Fruit fly (Drosophila melanogaster) whole organism, embryonic: ENCODE data around the gene CG4115.

Experiments used
- Bdp1 ChIP-seq: fragments of 200-800 bp; sonication (Bioruptor generic); optimal IDR thresholded peaks from 3 replicates; lab custom pipeline; 2016; ENCODE audit warnings: missing biosample characterization, missing genetic modification characterization
- Bgb ChIP-seq: fragments of 200-800 bp; sonication (Bioruptor generic); IDR thresholded peaks from 2 replicates; pipeline ENCODE4 v1.3.6; 2022; ENCODE audit warnings: missing biosample characterization, missing genetic modification characterization; ENCODE audit not compliant: partially characterized antibody
- CG10147 ChIP-seq: fragments of 200-800 bp; sonication (Bioruptor generic); optimal IDR thresholded peaks from 2 replicates; lab custom pipeline; 2019; ENCODE audit warnings: missing biosample characterization, mild to moderate bottlenecking, missing genetic modification characterization, moderate library complexity
- CG10959 ChIP-seq: fragments of 200-800 bp; sonication (Bioruptor generic); IDR thresholded peaks from 2 replicates; pipeline ENCODE4 v1.3.6; 2022; ENCODE audit warnings: missing biosample characterization, missing genetic modification characterization
- CG13287 ChIP-seq: fragments of 200-800 bp; sonication (Bioruptor generic); IDR thresholded peaks from 2 replicates; pipeline ENCODE4 v1.3.6; 2022; ENCODE audit warnings: missing biosample characterization, missing genetic modification characterization; ENCODE audit not compliant: partially characterized antibody
- CG13775 ChIP-seq: fragments of 200-800 bp; sonication (Bioruptor generic); optimal IDR thresholded peaks from 3 replicates; lab custom pipeline; 2017; ENCODE audit warnings: missing biosample characterization, mild to moderate bottlenecking, missing genetic modification characterization
- CG15479 ChIP-seq: fragments of 200-800 bp; sonication (Bioruptor generic); optimal IDR thresholded peaks from 3 replicates; lab custom pipeline; 2019; ENCODE audit warnings: missing biosample characterization, mild to moderate bottlenecking, missing genetic modification characterization, moderate library complexity
- CG16813 ChIP-seq: fragments of 200-800 bp; sonication (Bioruptor generic); IDR thresholded peaks from 3 replicates; pipeline ENCODE4 v1.3.6; 2022; ENCODE audit warnings: missing biosample characterization, missing genetic modification characterization; ENCODE audit not compliant: partially characterized antibody
- CG18476 ChIP-seq: fragments of 200-800 bp; sonication (Bioruptor generic); optimal IDR thresholded peaks from 2 replicates; lab custom pipeline; 2016; ENCODE audit warnings: missing biosample characterization, mild to moderate bottlenecking, missing genetic modification characterization
- CG18764 ChIP-seq: fragments of 200-800 bp; sonication (Bioruptor generic); optimal IDR thresholded peaks from 3 replicates; lab custom pipeline; 2016; ENCODE audit warnings: missing biosample characterization, missing genetic modification characterization
- CG2129 ChIP-seq: fragments of 200-800 bp; sonication (Bioruptor generic); IDR thresholded peaks from 2 replicates; pipeline ENCODE4 v1.3.6; 2022; ENCODE audit warnings: missing biosample characterization, missing genetic modification characterization; ENCODE audit not compliant: partially characterized antibody
- CG9797 ChIP-seq: fragments of 200-800 bp; sonication (Bioruptor generic); optimal IDR thresholded peaks from 3 replicates; lab custom pipeline; 2018; ENCODE audit warnings: missing biosample characterization, mild to moderate bottlenecking, missing genetic modification characterization
- CTCF ChIP-seq: fragments of 200-800 bp; sonication (Bioruptor generic); optimal IDR thresholded peaks from 2 replicates; lab custom pipeline; 2017; ENCODE audit warnings: missing biosample characterization, mild to moderate bottlenecking, missing genetic modification characterization, moderate library complexity
- D ChIP-seq, 2 experiments: fragments of 200-800 bp in 1 of 2; fragments of >200 bp in 1 of 2; sonication (Bioruptor generic) in 1 of 2; optimal IDR thresholded peaks; 2 replicates in 1 of 2; 3 replicates in 1 of 2; lab custom pipeline; 2017; ENCODE audit warnings: mild to moderate bottlenecking in 1 of 2, missing biosample characterization in 1 of 2, missing genetic modification characterization in 1 of 2, missing genetic modification reagents in 1 of 2
- Dip3 ChIP-seq: fragments of 200-800 bp; sonication (Bioruptor generic); optimal IDR thresholded peaks from 3 replicates; lab custom pipeline; 2016; ENCODE audit warnings: missing biosample characterization, missing genetic modification characterization
- Drgx ChIP-seq: fragments of 200-800 bp; sonication (Bioruptor generic); IDR thresholded peaks from 2 replicates; pipeline ENCODE4 v1.3.6; 2022; ENCODE audit warnings: missing biosample characterization, missing genetic modification characterization
- Hr78 ChIP-seq, 2 experiments: fragments of 200-800 bp in 1 of 2; fragments of >200 bp in 1 of 2; sonication (Bioruptor generic) in 1 of 2; optimal IDR thresholded peaks; 2 replicates each; lab custom pipeline; 2017 to 2019; ENCODE audit warnings: missing biosample characterization in 2 of 2, missing genetic modification characterization in 2 of 2, mild to moderate bottlenecking in 1 of 2, moderate library complexity in 1 of 2
- Mes4 ChIP-seq: fragments of 200-800 bp; sonication (Bioruptor generic); optimal IDR thresholded peaks from 2 replicates; lab custom pipeline; 2016; ENCODE audit warnings: missing biosample characterization, missing genetic modification characterization
- Tbp ChIP-seq: fragments of >200 bp; optimal IDR thresholded peaks from 2 replicates; lab custom pipeline; 2018; ENCODE audit warnings: missing biosample characterization, missing genetic modification characterization
- ab ChIP-seq: fragments of 200-800 bp; sonication (Bioruptor generic); optimal IDR thresholded peaks from 2 replicates; lab custom pipeline; 2016; ENCODE audit warnings: missing biosample characterization, missing genetic modification characterization
- amos ChIP-seq: fragments of 200-800 bp; sonication (Bioruptor generic); IDR thresholded peaks from 2 replicates; pipeline ENCODE4 v1.3.6; 2022; ENCODE audit warnings: missing biosample characterization, missing genetic modification characterization; ENCODE audit not compliant: partially characterized antibody
- chinmo ChIP-seq: fragments of 200-800 bp; sonication (Bioruptor generic); IDR thresholded peaks from 4 replicates; pipeline ENCODE4 v1.3.6; 2022; ENCODE audit warnings: missing biosample characterization, missing genetic modification characterization; ENCODE audit not compliant: partially characterized antibody
- exex ChIP-seq: fragments of 200-800 bp; sonication (Bioruptor generic); optimal IDR thresholded peaks from 4 replicates; lab custom pipeline; 2018; ENCODE audit warnings: missing biosample characterization, mild to moderate bottlenecking, missing genetic modification characterization, moderate library complexity
- fru ChIP-seq: fragments of >200 bp; optimal IDR thresholded peaks from 2 replicates; lab custom pipeline; 2017
- grn ChIP-seq: fragments of 200-800 bp; sonication (Bioruptor generic); optimal IDR thresholded peaks from 3 replicates; lab custom pipeline; 2017; ENCODE audit warnings: missing biosample characterization, missing genetic modification characterization
- her ChIP-seq: fragments of 200-800 bp; sonication (Bioruptor generic); optimal IDR thresholded peaks from 2 replicates; lab custom pipeline; 2016; ENCODE audit warnings: missing biosample characterization, missing genetic modification characterization
- knrl ChIP-seq: fragments of 200-800 bp; sonication (Bioruptor generic); IDR thresholded peaks from 3 replicates; pipeline ENCODE4 v1.3.6; 2022; ENCODE audit warnings: missing biosample characterization, missing genetic modification characterization; ENCODE audit not compliant: partially characterized antibody
- mirr ChIP-seq: fragments of 200-800 bp; sonication (Bioruptor generic); optimal IDR thresholded peaks from 3 replicates; lab custom pipeline; 2018; ENCODE audit warnings: missing biosample characterization, mild to moderate bottlenecking, missing genetic modification characterization
- pros ChIP-seq: fragments of 200-800 bp; sonication (Bioruptor generic); optimal IDR thresholded peaks from 3 replicates; lab custom pipeline; 2019; ENCODE audit warnings: missing biosample characterization, mild to moderate bottlenecking, missing genetic modification characterization, moderate library complexity
- sd ChIP-seq: fragments of 200-800 bp; sonication (Bioruptor generic); optimal IDR thresholded peaks from 3 replicates; lab custom pipeline; 2018; ENCODE audit warnings: missing biosample characterization, mild to moderate bottlenecking, missing genetic modification characterization, moderate library complexity
- stwl ChIP-seq: fragments of 200-800 bp; sonication (Bioruptor generic); optimal IDR thresholded peaks from 3 replicates; lab custom pipeline; 2018; ENCODE audit warnings: missing biosample characterization, mild to moderate bottlenecking, missing genetic modification characterization, moderate library complexity
- sug ChIP-seq: fragments of 200-800 bp; optimal IDR thresholded peaks from 2 replicates; lab custom pipeline; 2019; ENCODE audit warnings: missing biosample characterization, mild to moderate bottlenecking, missing genetic modification characterization, moderate library complexity
- wek ChIP-seq: fragments of 200-800 bp; sonication (Bioruptor generic); optimal IDR thresholded peaks from 3 replicates; lab custom pipeline; 2018; ENCODE audit warnings: missing biosample characterization, mild to moderate bottlenecking, missing genetic modification characterization, moderate library complexity
- zen ChIP-seq: fragments of 200-800 bp; sonication (Bioruptor generic); optimal IDR thresholded peaks from 3 replicates; lab custom pipeline; 2018; ENCODE audit warnings: missing biosample characterization, mild to moderate bottlenecking, missing genetic modification characterization, moderate library complexity

CG4115 gene

dm6 chr3R:12379249-12379648 is 19.4 kb downstream of the CG4115 start:
- TF ChIP-seq grn (GFP tag; lab: Kevin White, UChicago), result peak; percentile 9
- TF ChIP-seq CG10147 (GFP tag; lab: Kevin White, UChicago), result no peak
- TF ChIP-seq CG13775, result no peak
- TF ChIP-seq sug (tag; lab: Kevin White, UChicago), result peak; percentile 23
- TF ChIP-seq mirr (GFP tag; lab: Kevin White, UChicago), result peak; percentile 50
- peak; percentile 79 for TF ChIP-seq exex

DNA sequence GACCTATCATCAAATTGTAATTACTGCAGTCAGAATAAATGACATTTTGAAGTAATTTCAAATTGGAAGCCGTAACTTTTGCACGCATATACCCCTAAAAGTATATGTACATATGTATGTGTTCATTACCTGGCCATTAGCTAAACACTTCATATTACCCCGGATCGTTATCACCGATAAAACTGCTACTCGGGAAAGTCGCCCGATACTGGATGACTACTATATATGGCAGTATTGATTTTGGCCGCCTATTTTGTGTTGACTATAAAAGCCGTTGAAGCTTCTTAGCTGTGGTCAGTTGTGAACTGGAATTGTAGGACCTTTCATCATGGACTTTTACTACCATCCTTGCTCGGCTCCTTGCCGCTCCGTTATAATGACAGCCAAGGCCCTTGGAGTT is 19.9 kb downstream of the CG4115 start, which contains the start of gene GstD8:
Gene GstD8 (plus strand): TSS at position 301 of the 400 bp plus-strand sequence.
- TF ChIP-seq zen (tag; lab: Kevin White, UChicago) (peak; percentile 56), Tbp (GFP tag; lab: Kevin White, UChicago) (no peak)

- peak; percentile 55 for TF ChIP-seq Drgx (GFP tag; lab: Robert Waterston, UW)
- no peak for TF ChIP-seq ab
- peak; percentile 79 for TF ChIP-seq CG18476 (GFP tag; lab: Kevin White, UChicago)
Observed at dm6 chr3R:12381130-12381700, 21.4 kb downstream of the CG4115 start.

DNA sequence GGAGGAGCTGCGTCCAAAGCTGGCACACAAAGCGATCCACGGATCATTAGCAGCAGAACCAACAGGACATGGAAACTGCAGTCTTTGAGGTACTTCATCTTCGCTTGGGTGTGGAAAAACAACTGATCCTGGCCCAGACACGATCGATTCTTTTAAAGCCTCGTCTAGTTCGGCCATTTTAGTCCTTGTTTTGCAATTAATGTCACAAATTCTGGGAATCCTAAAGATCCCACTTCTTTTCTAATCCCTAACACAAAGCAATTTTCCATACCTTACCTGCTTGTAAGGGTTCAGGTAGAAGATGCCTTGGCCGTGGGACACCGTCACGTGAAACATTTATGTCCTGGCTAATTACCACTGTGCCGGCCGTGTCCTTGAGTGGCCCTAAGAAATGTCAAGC is 22.8 kb downstream of the CG4115 start, which contains the start of gene CG10035:
Gene CG10035 (minus strand): TSS at position 129 of the 400 bp plus-strand sequence.
- TF ChIP-seq pros (GFP tag; lab: Kevin White, UChicago), result peak; percentile 12
- peak; percentile 98 for TF ChIP-seq zen (tag; lab: Kevin White, UChicago)
- TF ChIP-seq CG15479, result peak; percentile 20
- TF ChIP-seq chinmo (GFP tag; lab: Robert Waterston, UW), result no peak
- no peak for TF ChIP-seq Hr78 (GFP tag; optimal IDR thresholded peaks at IDR 0.05; lab: Kevin White, UChicago)
- TF ChIP-seq D (optimal IDR thresholded peaks at IDR 0.05; lab: Kevin White, UChicago), result peak; percentile 55
- no peak for TF ChIP-seq D (GFP tag; optimal IDR thresholded peaks at IDR 0.05; lab: Kevin White, UChicago)

- TF ChIP-seq D (optimal IDR thresholded peaks at IDR 0.05; lab: Kevin White, UChicago) (no peak), D (GFP tag; optimal IDR thresholded peaks at IDR 0.05; lab: Kevin White, UChicago) (no peak), Dip3 (GFP tag; lab: Kevin White, UChicago) (no peak), her (no peak), CG9797 (GFP tag; lab: Kevin White, UChicago) (no peak), CG18764 (GFP tag; lab: Kevin White, UChicago) (no peak), CG2129 (GFP tag; lab: Robert Waterston, UW) (no peak), sd (tag; lab: Kevin White, UChicago) (no peak), Mes4 (GFP tag; lab: Kevin White, UChicago) (no peak)
- TF ChIP-seq, all 482 proteins: peak for 0
Observed at dm6 chr3R:12383036-12383435, 23.2 kb downstream of the CG4115 start, which contains the start of gene GstD11. Gene GstD11, plus strand, starts transcription at chr3R:12383336.

DNA sequence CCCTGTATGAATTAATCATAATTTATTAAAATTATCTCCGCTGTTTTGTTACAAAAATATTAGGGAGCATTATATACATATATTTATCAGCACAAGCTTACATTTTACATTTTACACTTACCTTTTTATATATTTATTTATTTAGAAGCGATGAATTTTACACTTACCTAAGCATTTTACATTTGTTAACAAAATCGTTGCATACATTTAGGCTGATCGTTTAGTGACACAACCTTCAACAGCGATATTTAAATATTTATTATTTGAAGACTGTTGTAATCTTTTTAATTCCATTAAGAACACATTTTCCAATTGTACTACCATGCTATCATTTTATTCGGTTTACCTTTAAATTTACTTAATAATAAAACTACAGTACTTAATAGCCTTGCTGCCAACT is 24.0 kb downstream of the CG4115 start:
- TF ChIP-seq stwl (tag; lab: Kevin White, UChicago) (peak; percentile 39), amos (GFP tag; lab: Robert Waterston, UW) (peak; percentile 60), CTCF (peak; percentile 71), CG13287 (GFP tag; lab: Robert Waterston, UW) (peak; percentile 21; the same call in 1 of the 2 replicates), knrl (GFP tag; lab: Robert Waterston, UW) (peak; percentile 27; the same call in 1 of the 3 replicates), Bdp1 (GFP tag; lab: Kevin White, UChicago) (no peak), Bgb (GFP tag; lab: Robert Waterston, UW) (peak; percentile 20; the same call in 1 of the 2 replicates), fru (lab: Kevin White, UChicago) (no peak), ab (no peak), CG10959 (GFP tag; lab: Robert Waterston, UW) (no peak), CG16813 (peak; percentile 31; the same call in 1 of the 3 replicates), wek (no peak)
- TF ChIP-seq, all 482 proteins: peak for 7
